Fruit fly (Drosophila melanogaster) whole organism, embryonic: ENCODE results near the gene CG16734.

ENCODE experiments used
- Atf3 ChIP-seq: fragments of 200-800 bp; sonication (Bioruptor generic); optimal IDR thresholded peaks from 3 replicates; lab custom pipeline; 2016; ENCODE audit warnings: missing biosample characterization, missing genetic modification characterization
- Blimp-1 ChIP-seq: fragments of 200-800 bp; sonication (Bioruptor generic); optimal IDR thresholded peaks from 3 replicates; lab custom pipeline; 2018; ENCODE audit warnings: missing biosample characterization, missing genetic modification characterization, mild to moderate bottlenecking, moderate library complexity, missing genetic modification reagents
- C15 ChIP-seq: fragments of 200-800 bp; sonication (Bioruptor generic); IDR thresholded peaks from 3 replicates; pipeline ENCODE4 v1.3.6; 2022; ENCODE audit warnings: missing biosample characterization, missing genetic modification characterization
- CG10209 ChIP-seq: fragments of 200-800 bp; sonication (Bioruptor generic); optimal IDR thresholded peaks from 3 replicates; lab custom pipeline; 2017; ENCODE audit warnings: missing biosample characterization, mild to moderate bottlenecking, missing genetic modification characterization, missing genetic modification reagents
- CG12071 ChIP-seq: fragments of 200-800 bp; sonication (Bioruptor generic); optimal IDR thresholded peaks from 3 replicates; lab custom pipeline; 2018; ENCODE audit warnings: missing biosample characterization, mild to moderate bottlenecking, missing genetic modification characterization
- CG13624 ChIP-seq: fragments of 200-800 bp; sonication (Bioruptor generic); optimal IDR thresholded peaks from 2 replicates; lab custom pipeline; 2016; ENCODE audit warnings: missing biosample characterization, missing genetic modification characterization
- CG17912 ChIP-seq: fragments of 200-800 bp; sonication (Bioruptor generic); optimal IDR thresholded peaks from 2 replicates; lab custom pipeline; 2018; ENCODE audit warnings: missing biosample characterization, mild to moderate bottlenecking, missing genetic modification characterization
- CG18599 ChIP-seq: fragments of 200-800 bp; sonication (Bioruptor generic); optimal IDR thresholded peaks from 3 replicates; lab custom pipeline; 2017; ENCODE audit warnings: missing biosample characterization, missing genetic modification characterization, mild to moderate bottlenecking, moderate library complexity, missing genetic modification reagents
- CG2129 ChIP-seq: fragments of 200-800 bp; sonication (Bioruptor generic); IDR thresholded peaks from 2 replicates; pipeline ENCODE4 v1.3.6; 2022; ENCODE audit warnings: missing biosample characterization, missing genetic modification characterization; ENCODE audit not compliant: partially characterized antibody
- CG30431 ChIP-seq: fragments of 200-800 bp; sonication (Bioruptor generic); optimal IDR thresholded peaks from 2 replicates; lab custom pipeline; 2017; ENCODE audit warnings: missing biosample characterization, missing genetic modification characterization
- CG31224 ChIP-seq: fragments of 200-800 bp; sonication (Bioruptor generic); IDR thresholded peaks from 2 replicates; pipeline ENCODE4 v1.3.6; 2022; ENCODE audit warnings: missing biosample characterization, missing genetic modification characterization
- CG4328 ChIP-seq: fragments of 200-800 bp; sonication (Bioruptor generic); optimal IDR thresholded peaks from 3 replicates; lab custom pipeline; 2017; ENCODE audit warnings: missing biosample characterization, missing genetic modification reagents, missing genetic modification characterization
- CG4424 ChIP-seq: fragments of 200-800 bp; sonication (Bioruptor generic); optimal IDR thresholded peaks from 3 replicates; lab custom pipeline; 2016; ENCODE audit warnings: missing biosample characterization, missing genetic modification characterization
- CG7839 ChIP-seq: fragments of 200-800 bp; sonication (Bioruptor generic); optimal IDR thresholded peaks from 3 replicates; lab custom pipeline; 2018; ENCODE audit warnings: missing biosample characterization, mild to moderate bottlenecking, missing genetic modification characterization, moderate library complexity
- CG8089 ChIP-seq: fragments of 200-800 bp; sonication (Bioruptor generic); optimal IDR thresholded peaks from 3 replicates; lab custom pipeline; 2016; ENCODE audit warnings: missing biosample characterization, missing genetic modification characterization
- CG8281 ChIP-seq: fragments of 200-800 bp; sonication (Bioruptor generic); optimal IDR thresholded peaks from 2 replicates; lab custom pipeline; 2018; ENCODE audit warnings: missing biosample characterization, mild to moderate bottlenecking, missing genetic modification characterization, moderate library complexity
- CG9797 ChIP-seq: fragments of 200-800 bp; sonication (Bioruptor generic); optimal IDR thresholded peaks from 3 replicates; lab custom pipeline; 2018; ENCODE audit warnings: missing biosample characterization, mild to moderate bottlenecking, missing genetic modification characterization
- Dbx ChIP-seq: fragments of 200-800 bp; sonication (Bioruptor generic); IDR thresholded peaks from 3 replicates; pipeline ENCODE4 v1.3.6; 2022; ENCODE audit warnings: missing biosample characterization, missing genetic modification characterization
- Dll ChIP-seq: fragments of 200-800 bp; sonication (Bioruptor generic); IDR thresholded peaks from 4 replicates; pipeline ENCODE4 v1.3.6; 2022; ENCODE audit warnings: missing biosample characterization, missing genetic modification characterization; ENCODE audit not compliant: partially characterized antibody
- Doc2 ChIP-seq: fragments of 200-800 bp; sonication (Bioruptor generic); IDR thresholded peaks from 2 replicates; pipeline ENCODE4 v1.3.6; 2022; ENCODE audit warnings: missing biosample characterization, missing genetic modification characterization
- Elba2 ChIP-seq: fragments of 200-800 bp; sonication (Bioruptor generic); optimal IDR thresholded peaks from 3 replicates; lab custom pipeline; 2016; ENCODE audit warnings: missing biosample characterization, missing genetic modification characterization
- Hmr ChIP-seq: fragments of 200-800 bp; sonication (Bioruptor generic); optimal IDR thresholded peaks from 3 replicates; lab custom pipeline; 2017; ENCODE audit warnings: mild to moderate bottlenecking, missing biosample characterization, missing genetic modification reagents, missing genetic modification characterization
- Jarid2 ChIP-seq: fragments of 200-800 bp; sonication (Bioruptor generic); optimal IDR thresholded peaks from 3 replicates; lab custom pipeline; 2017; ENCODE audit warnings: mild to moderate bottlenecking, missing biosample characterization, missing genetic modification reagents, missing genetic modification characterization
- NFAT ChIP-seq: fragments of 200-800 bp; sonication (Bioruptor generic); IDR thresholded peaks from 2 replicates; pipeline ENCODE4 v1.3.6; 2022; ENCODE audit warnings: missing biosample characterization, missing genetic modification characterization
- PHDP ChIP-seq: fragments of 200-800 bp; sonication (Bioruptor generic); optimal IDR thresholded peaks from 3 replicates; lab custom pipeline; 2018; ENCODE audit warnings: missing biosample characterization, mild to moderate bottlenecking, missing genetic modification characterization, moderate library complexity
- Ravus ChIP-seq: fragments of 200-800 bp; sonication (Bioruptor generic); IDR thresholded peaks from 2 replicates; pipeline ENCODE4 v1.3.6; 2022; ENCODE audit warnings: missing biosample characterization, missing genetic modification characterization
- Rfx ChIP-seq: fragments of 200-800 bp; sonication (Bioruptor generic); IDR thresholded peaks from 2 replicates; pipeline ENCODE4 v1.3.6; 2022; ENCODE audit warnings: missing biosample characterization, missing genetic modification characterization
- Side ChIP-seq: fragments of 200-800 bp; sonication (Bioruptor generic); optimal IDR thresholded peaks from 2 replicates; lab custom pipeline; 2016; ENCODE audit warnings: missing biosample characterization, missing genetic modification characterization
- Sox100B ChIP-seq: fragments of 200-800 bp; sonication (Bioruptor generic); optimal IDR thresholded peaks from 3 replicates; lab custom pipeline; 2018; ENCODE audit warnings: missing biosample characterization, mild to moderate bottlenecking, missing genetic modification characterization
- Tbp ChIP-seq: fragments of >200 bp; optimal IDR thresholded peaks from 2 replicates; lab custom pipeline; 2018; ENCODE audit warnings: missing biosample characterization, missing genetic modification characterization
- bowl ChIP-seq: fragments of 200-800 bp; sonication (Bioruptor generic); IDR thresholded peaks from 2 replicates; pipeline ENCODE4 v1.3.6; 2022; ENCODE audit warnings: missing biosample characterization, missing genetic modification characterization
- br ChIP-seq: fragments of >200 bp; optimal IDR thresholded peaks from 2 replicates; lab custom pipeline; 2017
- chm ChIP-seq: fragments of 200-800 bp; sonication (Bioruptor generic); IDR thresholded peaks from 2 replicates; pipeline ENCODE4 v1.3.6; 2022; ENCODE audit warnings: missing biosample characterization, missing genetic modification characterization
- da ChIP-seq: fragments of 200-800 bp; sonication (Bioruptor generic); optimal IDR thresholded peaks from 2 replicates; lab custom pipeline; 2016; ENCODE audit warnings: missing biosample characterization, missing genetic modification characterization
- fd102C ChIP-seq: fragments of 200-800 bp; sonication (Bioruptor generic); optimal IDR thresholded peaks from 2 replicates; lab custom pipeline; 2018; ENCODE audit warnings: missing biosample characterization, mild to moderate bottlenecking, missing genetic modification characterization, moderate library complexity
- fd64A ChIP-seq: fragments of 200-800 bp; sonication (Bioruptor generic); optimal IDR thresholded peaks from 3 replicates; lab custom pipeline; 2018; ENCODE audit warnings: missing biosample characterization, mild to moderate bottlenecking, missing genetic modification characterization
- gcm ChIP-seq: fragments of 200-800 bp; sonication (Bioruptor generic); optimal IDR thresholded peaks from 2 replicates; lab custom pipeline; 2019; ENCODE audit warnings: missing biosample characterization, mild to moderate bottlenecking, missing genetic modification characterization, moderate library complexity
- gsb-n ChIP-seq: fragments of 200-800 bp; sonication (Bioruptor generic); optimal IDR thresholded peaks from 3 replicates; lab custom pipeline; 2018; ENCODE audit warnings: missing biosample characterization, mild to moderate bottlenecking, missing genetic modification characterization
- ham ChIP-seq: fragments of 200-800 bp; sonication (Bioruptor generic); IDR thresholded peaks from 2 replicates; pipeline ENCODE4 v1.3.6; 2022; ENCODE audit warnings: missing biosample characterization, missing genetic modification characterization
- hb ChIP-seq: fragments of 200-800 bp; sonication (Bioruptor generic); IDR thresholded peaks from 3 replicates; pipeline ENCODE4 v1.3.6; 2022; ENCODE audit warnings: missing biosample characterization, missing genetic modification characterization; ENCODE audit not compliant: partially characterized antibody
- lola ChIP-seq, 3 experiments: fragments of >200 bp in 2 of 3; fragments of 200-800 bp in 1 of 3; sonication (Bioruptor generic) in 1 of 3; optimal IDR thresholded peaks; 2 replicates each; lab custom pipeline; 2017 to 2019; ENCODE audit warnings: missing biosample characterization in 3 of 3, missing genetic modification characterization in 3 of 3, mild to moderate bottlenecking in 1 of 3, moderate library complexity in 1 of 3
- lov ChIP-seq, 2 experiments: fragments of 200-800 bp in 1 of 2; fragments of >200 bp in 1 of 2; sonication (Bioruptor generic) in 1 of 2; IDR thresholded peaks in 1 of 2; optimal IDR thresholded peaks in 1 of 2; 2 replicates in 1 of 2; 3 replicates in 1 of 2; pipeline versions ENCODE4 v1.3.6 to Lab custom; 2017 to 2022; ENCODE audit warnings: missing biosample characterization in 1 of 2, missing genetic modification characterization in 1 of 2
- mld ChIP-seq: fragments of 200-800 bp; sonication (Bioruptor generic); IDR thresholded peaks from 3 replicates; pipeline ENCODE4 v1.3.6; 2022; ENCODE audit warnings: missing biosample characterization, missing genetic modification characterization; ENCODE audit not compliant: partially characterized antibody
- nmo ChIP-seq: fragments of 200-800 bp; sonication (Bioruptor generic); optimal IDR thresholded peaks from 2 replicates; lab custom pipeline; 2018; ENCODE audit warnings: missing biosample characterization, mild to moderate bottlenecking, missing genetic modification characterization, moderate library complexity
- trem ChIP-seq: fragments of 200-800 bp; optimal IDR thresholded peaks from 3 replicates; lab custom pipeline; 2019; ENCODE audit warnings: missing biosample characterization, mild to moderate bottlenecking, missing genetic modification characterization, moderate library complexity
- vvl ChIP-seq: fragments of 200-800 bp; sonication (Bioruptor generic); IDR thresholded peaks from 2 replicates; pipeline ENCODE4 v1.3.6; 2022; ENCODE audit warnings: missing biosample characterization, missing genetic modification characterization
- wdn ChIP-seq: fragments of 200-800 bp; sonication (Bioruptor generic); IDR thresholded peaks from 2 replicates; pipeline ENCODE4 v1.3.6; 2022; ENCODE audit warnings: missing biosample characterization, missing genetic modification characterization
- wor ChIP-seq: fragments of 200-800 bp; sonication (Bioruptor generic); IDR thresholded peaks from 2 replicates; pipeline ENCODE4 v1.3.6; 2022; ENCODE audit warnings: missing biosample characterization, missing genetic modification characterization

CG16734 gene

dm6 chr3R:9229075-9229835, 25.6 kb upstream of the CG16734 start (continued):
- TF ChIP-seq CG30431 (GFP tag; lab: Kevin White, UChicago) (peak; percentile 71), CG31224 (GFP tag; lab: Robert Waterston, UW) (no peak), bowl (no peak), CG17912 (GFP tag; lab: Kevin White, UChicago) (no peak), gsb-n (tag; lab: Kevin White, UChicago) (peak; percentile 77), br (lab: Kevin White, UChicago) (no peak), Ravus (GFP tag; lab: Robert Waterston, UW) (no peak), mld (GFP tag; lab: Robert Waterston, UW) (no peak), nmo (peak; percentile 88), CG7839 (tag; lab: Kevin White, UChicago) (peak; percentile 78), Dbx (no peak), trem (tag; lab: Kevin White, UChicago) (peak; percentile 80), da (GFP tag; lab: Kevin White, UChicago) (peak; percentile 12), CG2129 (GFP tag; lab: Robert Waterston, UW) (no peak), hb (GFP tag; lab: Robert Waterston, UW) (no peak), Rfx (peak; percentile 64), Doc2 (GFP tag; lab: Robert Waterston, UW) (no peak), Dll (GFP tag; lab: Robert Waterston, UW) (no peak), CG8281 (tag; lab: Kevin White, UChicago) (no peak), PHDP (tag; lab: Kevin White, UChicago) (peak; percentile 77), ham (GFP tag; lab: Robert Waterston, UW) (no peak), CG12071 (GFP tag; lab: Kevin White, UChicago) (peak; percentile 26), Sox100B (peak; percentile 78), wdn (GFP tag; lab: Robert Waterston, UW) (no peak), CG18599 (GFP tag; lab: Kevin White, UChicago) (peak; percentile 83), chm (peak; percentile 83), CG4328 (GFP tag; lab: Kevin White, UChicago) (no peak), Blimp-1 (GFP tag; lab: Kevin White, UChicago) (peak; percentile 81), Atf3 (GFP tag; lab: Kevin White, UChicago) (peak; percentile 70), Side (GFP tag; lab: Kevin White, UChicago) (peak; percentile 88), fd102C (peak; percentile 12), fd64A (GFP tag; lab: Kevin White, UChicago) (peak; percentile 19), CG8089 (GFP tag; lab: Kevin White, UChicago) (peak; percentile 82), wor (GFP tag; lab: Robert Waterston, UW) (0 out of 2 replicates have a peak, but pooled peaks have one; percentile 39), Elba2 (GFP tag; lab: Kevin White, UChicago) (no peak), CG9797 (GFP tag; lab: Kevin White, UChicago) (no peak), Hmr (GFP tag; lab: Kevin White, UChicago) (peak; percentile 54), vvl (GFP tag; lab: Robert Waterston, UW) (peak; percentile 85), Tbp (GFP tag; lab: Kevin White, UChicago) (no peak), gcm (peak; percentile 70), NFAT (GFP tag; lab: Robert Waterston, UW) (no peak), CG4424 (GFP tag; lab: Kevin White, UChicago) (peak; percentile 83), CG10209 (GFP tag; lab: Kevin White, UChicago) (peak; percentile 76), CG13624 (GFP tag; lab: Kevin White, UChicago) (peak; percentile 73), Jarid2 (peak; percentile 16), lola (GFP tag; optimal IDR thresholded peaks at IDR 0.05; lab: Kevin White, UChicago) (peak in 1 of 3 experiments; percentile 90), lov (optimal IDR thresholded peaks at IDR 0.05; lab: Kevin White, UChicago) (no peak), lov (GFP tag; IDR thresholded peaks at IDR 0.05; lab: Robert Waterston, UW) (0 out of 3 replicates have a peak, but pooled peaks have one; percentile 46), C15 (no peak)
